Fruit fly (Drosophila melanogaster) whole organism, embryonic: Measurements from ENCODE around the gene CG7264.

ENCODE experiments used
- ATbp ChIP-seq: fragments of 200-800 bp; sonication (Bioruptor generic); optimal IDR thresholded peaks from 2 replicates; lab custom pipeline; 2017; ENCODE audit warnings: missing biosample characterization, mild to moderate bottlenecking, missing genetic modification characterization, missing genetic modification reagents
- Ada2b ChIP-seq: fragments of 200-800 bp; sonication (Bioruptor generic); IDR thresholded peaks from 2 replicates; pipeline ENCODE4 v1.3.6; 2022; ENCODE audit warnings: missing biosample characterization, missing genetic modification characterization
- Awh ChIP-seq: fragments of 200-800 bp; sonication (Bioruptor generic); IDR thresholded peaks from 2 replicates; pipeline ENCODE4, ENCODE4 v1.3.6; 2022; ENCODE audit warnings: missing biosample characterization, missing genetic modification characterization
- CG10543 ChIP-seq: fragments of 200-800 bp; sonication (Bioruptor generic); optimal IDR thresholded peaks from 3 replicates; lab custom pipeline; 2017; ENCODE audit warnings: missing biosample characterization, mild to moderate bottlenecking, missing genetic modification characterization, moderate library complexity
- CG11247 ChIP-seq: fragments of 200-800 bp; sonication (Bioruptor generic); IDR thresholded peaks from 2 replicates; pipeline ENCODE4 v1.3.6; 2022; ENCODE audit warnings: missing biosample characterization, missing genetic modification characterization
- CG11696 ChIP-seq: fragments of 200-800 bp; sonication (Bioruptor generic); IDR thresholded peaks from 2 replicates; pipeline ENCODE4 v1.3.6; 2022; ENCODE audit warnings: missing biosample characterization, missing genetic modification characterization
- CG15601 ChIP-seq: fragments of 200-800 bp; sonication (Bioruptor generic); optimal IDR thresholded peaks from 3 replicates; lab custom pipeline; 2019; ENCODE audit warnings: missing biosample characterization, mild to moderate bottlenecking, missing genetic modification characterization, moderate library complexity
- CG17829 ChIP-seq: fragments of 200-800 bp; optimal IDR thresholded peaks from 2 replicates; lab custom pipeline; 2019; ENCODE audit warnings: missing biosample characterization, mild to moderate bottlenecking, missing genetic modification characterization, moderate library complexity
- CG18262 ChIP-seq: fragments of 200-800 bp; optimal IDR thresholded peaks from 3 replicates; lab custom pipeline; 2019; ENCODE audit warnings: missing biosample characterization, mild to moderate bottlenecking, missing genetic modification characterization, moderate library complexity
- CG2712 ChIP-seq: fragments of 200-800 bp; optimal IDR thresholded peaks from 3 replicates; lab custom pipeline; 2019; ENCODE audit warnings: missing biosample characterization, mild to moderate bottlenecking, missing genetic modification characterization, moderate library complexity
- CG30403 ChIP-seq: fragments of 200-800 bp; sonication (Bioruptor generic); optimal IDR thresholded peaks from 3 replicates; lab custom pipeline; 2016; ENCODE audit warnings: missing biosample characterization, missing genetic modification characterization
- CG30431 ChIP-seq: fragments of 200-800 bp; sonication (Bioruptor generic); optimal IDR thresholded peaks from 2 replicates; lab custom pipeline; 2017; ENCODE audit warnings: missing biosample characterization, missing genetic modification characterization
- CG31365 ChIP-seq: fragments of 200-800 bp; sonication (Bioruptor generic); optimal IDR thresholded peaks from 2 replicates; lab custom pipeline; 2018; ENCODE audit warnings: missing biosample characterization, mild to moderate bottlenecking, missing genetic modification characterization
- CG34422 ChIP-seq: fragments of 200-800 bp; sonication (Bioruptor generic); IDR thresholded peaks from 3 replicates; pipeline ENCODE4 v1.3.6; 2022; ENCODE audit warnings: missing biosample characterization, missing genetic modification characterization
- CG3838 ChIP-seq: fragments of 200-800 bp; sonication (Bioruptor generic); optimal IDR thresholded peaks from 3 replicates; lab custom pipeline; 2016; ENCODE audit warnings: missing biosample characterization, missing genetic modification characterization
- CG5953 ChIP-seq: fragments of 200-800 bp; sonication (Bioruptor generic); IDR thresholded peaks from 2 replicates; pipeline ENCODE4 v1.3.6; 2022; ENCODE audit warnings: missing biosample characterization, missing genetic modification characterization
- CG6272 ChIP-seq: fragments of 200-800 bp; sonication (Bioruptor generic); IDR thresholded peaks from 2 replicates; pipeline ENCODE4 v1.3.6; 2022; ENCODE audit warnings: missing biosample characterization, missing genetic modification characterization
- CG6813 ChIP-seq: fragments of 200-800 bp; sonication (Bioruptor generic); optimal IDR thresholded peaks from 2 replicates; lab custom pipeline; 2017; ENCODE audit warnings: missing biosample characterization, missing genetic modification characterization, mild to moderate bottlenecking, moderate library complexity, missing genetic modification reagents
- CG8089 ChIP-seq: fragments of 200-800 bp; sonication (Bioruptor generic); optimal IDR thresholded peaks from 3 replicates; lab custom pipeline; 2016; ENCODE audit warnings: missing biosample characterization, missing genetic modification characterization
- CG9609 ChIP-seq: fragments of 200-800 bp; sonication (Bioruptor generic); optimal IDR thresholded peaks from 3 replicates; lab custom pipeline; 2016; ENCODE audit warnings: missing biosample characterization, missing genetic modification characterization
- CoRest ChIP-seq: fragments of 200-800 bp; sonication (Bioruptor generic); optimal IDR thresholded peaks from 3 replicates; lab custom pipeline; 2018; ENCODE audit warnings: missing biosample characterization, mild to moderate bottlenecking, missing genetic modification characterization, moderate library complexity
- Dbx ChIP-seq: fragments of 200-800 bp; sonication (Bioruptor generic); IDR thresholded peaks from 3 replicates; pipeline ENCODE4 v1.3.6; 2022; ENCODE audit warnings: missing biosample characterization, missing genetic modification characterization
- E2f1 ChIP-seq: fragments of 200-800 bp; sonication (Bioruptor generic); IDR thresholded peaks from 2 replicates; pipeline ENCODE4 v1.3.6; 2022; ENCODE audit warnings: missing biosample characterization, missing genetic modification characterization
- Eip74EF ChIP-seq, 2 experiments: fragments of 200-800 bp in 1 of 2; fragments of >200 bp in 1 of 2; sonication (Bioruptor generic) in 1 of 2; optimal IDR thresholded peaks; 2 replicates each; lab custom pipeline; 2017 to 2019; ENCODE audit warnings: missing biosample characterization in 2 of 2, missing genetic modification characterization in 2 of 2, mild to moderate bottlenecking in 1 of 2, moderate library complexity in 1 of 2
- NFAT ChIP-seq: fragments of 200-800 bp; sonication (Bioruptor generic); IDR thresholded peaks from 2 replicates; pipeline ENCODE4 v1.3.6; 2022; ENCODE audit warnings: missing biosample characterization, missing genetic modification characterization
- Poxn ChIP-seq: fragments of 200-800 bp; sonication (Bioruptor generic); IDR thresholded peaks from 2 replicates; pipeline ENCODE4 v1.3.6; 2022; ENCODE audit warnings: missing biosample characterization, missing genetic modification characterization
- Rfx ChIP-seq: fragments of 200-800 bp; sonication (Bioruptor generic); IDR thresholded peaks from 2 replicates; pipeline ENCODE4 v1.3.6; 2022; ENCODE audit warnings: missing biosample characterization, missing genetic modification characterization
- Sry-δ ChIP-seq: fragments of 200-800 bp; sonication (Bioruptor generic); optimal IDR thresholded peaks from 2 replicates; lab custom pipeline; 2016; ENCODE audit warnings: missing biosample characterization, missing genetic modification characterization
- Xrp1 ChIP-seq: fragments of 200-800 bp; sonication (Bioruptor generic); IDR thresholded peaks from 2 replicates; pipeline ENCODE4 v1.3.6; 2022; ENCODE audit warnings: missing biosample characterization, missing genetic modification characterization
- ara ChIP-seq: fragments of 200-800 bp; sonication (Bioruptor generic); IDR thresholded peaks from 2 replicates; pipeline ENCODE4 v1.3.6; 2022; ENCODE audit warnings: missing biosample characterization, missing genetic modification characterization
- ash1 ChIP-seq: fragments of 200-800 bp; sonication (Bioruptor generic); optimal IDR thresholded peaks from 2 replicates; lab custom pipeline; 2018; ENCODE audit warnings: missing biosample characterization, mild to moderate bottlenecking, missing genetic modification characterization
- bbx ChIP-seq: fragments of 200-800 bp; sonication (Bioruptor generic); IDR thresholded peaks from 2 replicates; pipeline ENCODE4 v1.3.6; 2022; ENCODE audit warnings: missing biosample characterization, missing genetic modification characterization; ENCODE audit not compliant: partially characterized antibody
- bowl ChIP-seq: fragments of 200-800 bp; sonication (Bioruptor generic); IDR thresholded peaks from 2 replicates; pipeline ENCODE4 v1.3.6; 2022; ENCODE audit warnings: missing biosample characterization, missing genetic modification characterization
- chm ChIP-seq: fragments of 200-800 bp; sonication (Bioruptor generic); IDR thresholded peaks from 2 replicates; pipeline ENCODE4 v1.3.6; 2022; ENCODE audit warnings: missing biosample characterization, missing genetic modification characterization
- dm ChIP-seq: fragments of 200-800 bp; sonication (Bioruptor generic); optimal IDR thresholded peaks from 3 replicates; lab custom pipeline; 2016; ENCODE audit warnings: missing biosample characterization, missing genetic modification characterization
- emc ChIP-seq: fragments of 200-800 bp; sonication (Bioruptor generic); optimal IDR thresholded peaks from 2 replicates; lab custom pipeline; 2016; ENCODE audit warnings: missing biosample characterization, missing genetic modification characterization
- gcm ChIP-seq: fragments of 200-800 bp; sonication (Bioruptor generic); optimal IDR thresholded peaks from 2 replicates; lab custom pipeline; 2019; ENCODE audit warnings: missing biosample characterization, mild to moderate bottlenecking, missing genetic modification characterization, moderate library complexity
- hkb ChIP-seq, 2 experiments: fragments of 200-800 bp in 1 of 2; fragments of >200 bp in 1 of 2; sonication (Bioruptor generic) in 1 of 2; IDR thresholded peaks in 1 of 2; optimal IDR thresholded peaks in 1 of 2; 2 replicates each; pipeline versions ENCODE4 v1.3.6 to Lab custom; 2017 to 2022; ENCODE audit warnings: missing biosample characterization in 1 of 2, missing genetic modification characterization in 1 of 2
- klu ChIP-seq: fragments of 200-800 bp; sonication (Bioruptor generic); IDR thresholded peaks from 2 replicates; pipeline ENCODE4 v1.3.6; 2022; ENCODE audit warnings: missing biosample characterization, missing genetic modification characterization
- nom ChIP-seq: fragments of 200-800 bp; sonication (Bioruptor generic); optimal IDR thresholded peaks from 2 replicates; lab custom pipeline; 2017; ENCODE audit warnings: missing biosample characterization, missing genetic modification characterization, mild to moderate bottlenecking, moderate library complexity, missing genetic modification reagents
- phol ChIP-seq: fragments of 200-800 bp; sonication (Bioruptor generic); optimal IDR thresholded peaks from 3 replicates; lab custom pipeline; 2018; ENCODE audit warnings: missing biosample characterization, mild to moderate bottlenecking, missing genetic modification characterization, moderate library complexity
- row ChIP-seq: fragments of 200-800 bp; sonication (Bioruptor generic); IDR thresholded peaks from 3 replicates; pipeline ENCODE4 v1.3.6; 2022; ENCODE audit warnings: missing biosample characterization, missing genetic modification characterization
- scrt ChIP-seq: fragments of 200-800 bp; sonication (Bioruptor generic); optimal IDR thresholded peaks from 2 replicates; lab custom pipeline; 2018; ENCODE audit warnings: missing biosample characterization, mild to moderate bottlenecking, missing genetic modification characterization, moderate library complexity
- sens ChIP-seq: fragments of 200-800 bp; sonication (Bioruptor generic); peaks from one replicate; lab custom pipeline; 2016; ENCODE audit warnings: missing biosample characterization, missing genetic modification characterization
- tgo ChIP-seq: fragments of 200-800 bp; sonication (Bioruptor generic); IDR thresholded peaks from 3 replicates; pipeline ENCODE4 v1.3.6; 2022; ENCODE audit warnings: missing biosample characterization, missing genetic modification characterization
- trem ChIP-seq: fragments of 200-800 bp; optimal IDR thresholded peaks from 3 replicates; lab custom pipeline; 2019; ENCODE audit warnings: missing biosample characterization, mild to moderate bottlenecking, missing genetic modification characterization, moderate library complexity
- twi ChIP-seq: fragments of 200-800 bp; optimal IDR thresholded peaks from 2 replicates; lab custom pipeline; 2019; ENCODE audit warnings: missing biosample characterization, mild to moderate bottlenecking, missing genetic modification characterization, moderate library complexity
- unpg ChIP-seq: fragments of 200-800 bp; sonication (Bioruptor generic); optimal IDR thresholded peaks from 3 replicates; lab custom pipeline; 2018; ENCODE audit warnings: missing biosample characterization, mild to moderate bottlenecking, missing genetic modification characterization, moderate library complexity

Gene CG7264

dm6 chr3L:11819639-11820456 is 9.0 kb upstream of the CG7264 start (continued):
- TF ChIP-seq CG10543 (no peak), emc (GFP tag; lab: Kevin White, UChicago) (no peak), CG8089 (GFP tag; lab: Kevin White, UChicago) (no peak), CG11696 (GFP tag; lab: Robert Waterston, UW) (0 out of 2 replicates have a peak, but pooled peaks have one; percentile 11), Poxn (0 out of 2 replicates have a peak, but pooled peaks have one; percentile 19), row (GFP tag; lab: Robert Waterston, UW) (peak; percentile 78), CG30431 (GFP tag; lab: Kevin White, UChicago) (no peak), NFAT (peak; percentile 56; the same call in 1 of the 2 replicates), bowl (no peak), hkb (optimal IDR thresholded peaks at IDR 0.05; lab: Kevin White, UChicago) (no peak), hkb (GFP tag; IDR thresholded peaks at IDR 0.05; lab: Robert Waterston, UW) (peak; percentile 44; the same call in 1 of the 2 replicates), CG15601 (tag; lab: Kevin White, UChicago) (peak; percentile 63), scrt (GFP tag; lab: Kevin White, UChicago) (peak; percentile 12), CG2712 (tag; lab: Kevin White, UChicago) (peak; percentile 39), tgo (GFP tag; lab: Robert Waterston, UW) (peak; percentile 44; the same call in 1 of the 3 replicates), CG34422 (GFP tag; lab: Robert Waterston, UW) (no peak), klu (no peak), Sry-δ (no peak), CoRest (tag; lab: Kevin White, UChicago) (peak; percentile 16), gcm (no peak), Rfx (GFP tag; lab: Robert Waterston, UW) (peak; percentile 72; the same call in 1 of the 2 replicates), CG3838 (no peak), CG31365 (tag; lab: Kevin White, UChicago) (peak; percentile 4), Ada2b (GFP tag; lab: Robert Waterston, UW) (0 out of 2 replicates have a peak, but pooled peaks have one; percentile 20), Xrp1 (GFP tag; lab: Robert Waterston, UW) (peak; percentile 64), Dbx (GFP tag; lab: Robert Waterston, UW) (no peak), CG6813 (GFP tag; lab: Kevin White, UChicago) (no peak), CG9609 (no peak), E2f1 (GFP tag; lab: Robert Waterston, UW) (peak; percentile 30; the same call in 1 of the 2 replicates), CG6272 (GFP tag; lab: Robert Waterston, UW) (no peak), sens (peak; percentile 72), unpg (GFP tag; lab: Kevin White, UChicago) (peak; percentile 43), CG5953 (no peak), CG18262 (peak; percentile 24), Awh (GFP tag; lab: Robert Waterston, UW) (0 out of 2 replicates have a peak, but pooled peaks have one; percentile 6), twi (tag; lab: Kevin White, UChicago) (no peak), CG11247 (GFP tag; lab: Robert Waterston, UW) (0 out of 2 replicates have a peak, but pooled peaks have one; percentile 32), CG30403 (peak; percentile 11), trem (tag; lab: Kevin White, UChicago) (peak; percentile 25), Eip74EF (GFP tag; optimal IDR thresholded peaks at IDR 0.05; lab: Kevin White, UChicago) (peak in 1 of 2 experiments; percentile 47), nom (no peak), phol (peak; percentile 19), ATbp (GFP tag; lab: Kevin White, UChicago) (no peak), bbx (GFP tag; lab: Robert Waterston, UW) (no peak), ash1 (GFP tag; lab: Kevin White, UChicago) (no peak), CG17829 (tag; lab: Kevin White, UChicago) (peak; percentile 53), chm (peak; percentile 55; the same call in 1 of the 2 replicates), dm (GFP tag; lab: Kevin White, UChicago) (peak; percentile 54), ara (no peak)
